Worm (Caenorhabditis elegans): ENCODE results near the gene aldo-1.

The aldo-1 gene

DNA sequence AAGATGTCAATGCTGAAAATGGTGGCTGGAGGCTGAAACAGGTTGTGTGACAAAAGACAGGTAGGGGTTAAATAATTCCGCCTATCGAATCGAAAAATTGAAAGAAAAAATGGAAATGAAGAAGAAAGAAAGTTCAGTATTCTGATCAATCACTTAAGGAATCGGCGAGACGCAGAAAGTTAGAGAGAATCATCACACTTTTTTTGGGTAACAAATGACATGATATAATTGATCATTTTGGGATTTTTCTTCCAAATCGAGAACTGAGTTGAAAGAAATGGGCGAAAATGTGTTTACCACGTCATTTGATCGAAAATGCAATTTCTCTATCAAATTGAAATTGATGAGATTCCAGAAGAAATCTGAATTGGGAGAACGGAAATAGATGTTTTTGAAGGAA, 8.7 kb downstream of the aldo-1 start:
- TF ChIP-seq mdt-29 (GFP tag; IDR thresholded peaks at IDR 0.05) (0 out of 2 replicates have a peak, but pooled peaks have one; percentile 8), nhr-28 (tag; optimal IDR thresholded peaks at IDR 0.05) (peak; percentile 10), pqm-1 (tag; optimal IDR thresholded peaks at IDR 0.05) (no peak), Y48G9A.11 (GFP tag; IDR thresholded peaks at IDR 0.05) (no peak), rbr-2 (tag; optimal IDR thresholded peaks at IDR 0.05) (no peak), hlh-30 (tag; optimal IDR thresholded peaks at IDR 0.05; ENCODE audit: insufficient read depth) (peak; percentile 39), madf-5 (GFP tag; IDR thresholded peaks at IDR 0.05) (no peak), dmd-8 (GFP tag; IDR thresholded peaks at IDR 0.05) (no peak), ZK337.2 (GFP tag; IDR thresholded peaks at IDR 0.05) (no peak), hlh-11 (tag; optimal IDR thresholded peaks at IDR 0.05) (peak; percentile 10), aha-1 (tag) (peak; percentile 84)

DNA sequence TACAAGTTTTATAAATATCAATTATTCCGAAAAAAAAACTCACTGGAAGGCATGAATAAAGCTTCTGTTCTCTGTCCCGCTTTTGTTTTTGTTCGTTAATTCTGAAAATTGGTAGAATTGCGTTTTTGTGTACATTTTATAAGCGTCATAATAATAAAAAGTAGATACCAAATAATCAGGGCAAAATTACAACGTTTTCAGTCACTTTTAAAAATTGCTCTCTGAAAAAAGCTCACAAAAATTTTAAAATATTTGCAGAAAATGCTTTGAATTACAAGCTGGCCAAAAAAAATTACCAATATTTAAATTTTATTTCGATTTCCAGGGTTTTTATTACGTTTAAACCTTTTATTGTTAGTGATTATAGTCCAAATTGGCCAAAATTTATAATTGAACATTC, 9.5 kb downstream of the aldo-1 start, which contains the start of gene scav-2:
Gene scav-2 (minus strand): TSS at position 101 of the 400 bp plus-strand sequence.
- TF ChIP-seq F10B5.3 (tag; optimal IDR thresholded peaks at IDR 0.05), result no peak
- no peak for TF ChIP-seq lin-29 (GFP tag; IDR thresholded peaks at IDR 0.05)
- no peak for TF ChIP-seq dpl-1 (GFP tag; optimal IDR thresholded peaks at IDR 0.05)
- no peak for TF ChIP-seq nhr-42 (GFP tag; IDR thresholded peaks at IDR 0.05)
- no peak for TF ChIP-seq ceh-20 (GFP tag; IDR thresholded peaks at IDR 0.05)
- TF ChIP-seq vab-7 (GFP tag; IDR thresholded peaks at IDR 0.05), result no peak
- no peak for TF ChIP-seq lsy-2 (tag; optimal IDR thresholded peaks at IDR 0.05)
- TF ChIP-seq dmd-6 (GFP tag; IDR thresholded peaks at IDR 0.05), result no peak
- no peak for TF ChIP-seq T20F7.1 (GFP tag; optimal IDR thresholded peaks at IDR 0.05)
- no peak for TF ChIP-seq ztf-11 (tag; optimal IDR thresholded peaks at IDR 0.05)
- no peak for TF ChIP-seq ZK546.5 (tag; optimal IDR thresholded peaks at IDR 0.05)
- TF ChIP-seq unc-39 (tag; optimal IDR thresholded peaks at IDR 0.05), result no peak
- TF ChIP-seq D1046.2 (GFP tag; IDR thresholded peaks at IDR 0.05), result no peak
- no peak for TF ChIP-seq fkh-10 (GFP tag; optimal IDR thresholded peaks at IDR 0.05)
- TF ChIP-seq nhr-237 (tag; optimal IDR thresholded peaks at IDR 0.05), result no peak
- no peak for TF ChIP-seq F26F4.8 (GFP tag; conservative IDR thresholded peaks at IDR 0.05)

DNA sequence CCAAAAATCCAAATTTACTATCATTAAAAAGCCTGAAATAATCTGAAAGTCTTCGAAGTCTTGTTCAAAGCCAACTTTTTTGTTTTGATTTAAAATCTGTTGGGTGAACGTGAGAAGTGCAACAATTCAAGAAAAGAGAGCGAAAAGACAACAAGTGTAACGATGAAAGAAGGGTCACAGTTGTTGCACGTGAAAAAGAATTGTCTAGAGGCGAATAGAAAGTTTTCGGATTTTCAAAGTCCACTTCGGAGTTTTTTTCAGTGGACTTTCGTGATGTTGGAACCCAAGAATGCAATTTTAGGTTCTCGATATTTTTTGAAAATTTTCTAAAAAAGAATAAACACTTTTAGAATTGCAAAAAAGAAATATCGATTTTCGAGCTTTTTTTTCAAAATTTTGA, 14.8 kb downstream of the aldo-1 start:
- TF ChIP-seq ZK337.2 (GFP tag; IDR thresholded peaks at IDR 0.05) (no peak), ces-1 (GFP tag; optimal IDR thresholded peaks at IDR 0.05) (no peak), nhr-42 (GFP tag; IDR thresholded peaks at IDR 0.05) (no peak), unc-39 (tag; optimal IDR thresholded peaks at IDR 0.05) (no peak), ceh-62 (tag; optimal IDR thresholded peaks at IDR 0.05) (no peak), ceh-28 (tag; optimal IDR thresholded peaks at IDR 0.05) (no peak), Y5F2A.4 (GFP tag; optimal IDR thresholded peaks at IDR 0.05) (no peak), lir-3 (tag; optimal IDR thresholded peaks at IDR 0.05) (no peak), lsy-2 (tag; optimal IDR thresholded peaks at IDR 0.05) (peak in 1 of 2 experiments; percentile 24), rbr-2 (tag; optimal IDR thresholded peaks at IDR 0.05) (no peak), ztf-11 (tag; optimal IDR thresholded peaks at IDR 0.05) (no peak), nhr-6 (tag; optimal IDR thresholded peaks at IDR 0.05) (no peak), mdt-29 (GFP tag; IDR thresholded peaks at IDR 0.05) (0 out of 2 replicates have a peak, but pooled peaks have one; percentile 32), sdz-12 (GFP tag; optimal IDR thresholded peaks at IDR 0.05) (no peak), R02D3.7 (tag; optimal IDR thresholded peaks at IDR 0.05) (no peak), lin-38 (GFP tag; IDR thresholded peaks at IDR 0.05) (no peak), F10B5.3 (tag; optimal IDR thresholded peaks at IDR 0.05) (no peak), ceh-44 (GFP tag; IDR thresholded peaks at IDR 0.05) (no peak), madf-5 (GFP tag; IDR thresholded peaks at IDR 0.05) (no peak), hlh-30 (tag; optimal IDR thresholded peaks at IDR 0.05; ENCODE audit: insufficient read depth) (peak; percentile 68), lin-15B (tag; optimal IDR thresholded peaks at IDR 0.05) (no peak), jun-1 (tag; optimal IDR thresholded peaks at IDR 0.05) (no peak), hif-1 (tag; optimal IDR thresholded peaks at IDR 0.05) (peak in 1 of 2 experiments; percentile 93)

Measured in whole organism, L4 larva.